Fruit fly (Drosophila melanogaster) Kc167 (cell line): ENCODE measurements around the gene CG44475.

Experiments
- Myc ChIP-seq: fragments of >200 bp; optimal IDR thresholded peaks from 2 replicates; lab custom pipeline; 2017; ENCODE audit warnings: missing external identifiers
- Sin3A ChIP-seq: fragments of >200 bp; optimal IDR thresholded peaks from 2 replicates; lab custom pipeline; 2018; ENCODE audit warnings: missing external identifiers
- h ChIP-seq: fragments of >200 bp; optimal IDR thresholded peaks from 3 replicates; lab custom pipeline; 2018; ENCODE audit warnings: missing external identifiers
- insv ChIP-seq: fragments of >200 bp; optimal IDR thresholded peaks from 3 replicates; lab custom pipeline; 2018; ENCODE audit warnings: missing external identifiers
- psq ChIP-seq: fragments of >200 bp; optimal IDR thresholded peaks from 2 replicates; lab custom pipeline; 2017; ENCODE audit warnings: missing external identifiers
- ttk ChIP-seq: sonication (Bioruptor generic); optimal IDR thresholded peaks from 2 replicates; lab custom pipeline; 2017; ENCODE audit warnings: missing external identifiers

DNA sequence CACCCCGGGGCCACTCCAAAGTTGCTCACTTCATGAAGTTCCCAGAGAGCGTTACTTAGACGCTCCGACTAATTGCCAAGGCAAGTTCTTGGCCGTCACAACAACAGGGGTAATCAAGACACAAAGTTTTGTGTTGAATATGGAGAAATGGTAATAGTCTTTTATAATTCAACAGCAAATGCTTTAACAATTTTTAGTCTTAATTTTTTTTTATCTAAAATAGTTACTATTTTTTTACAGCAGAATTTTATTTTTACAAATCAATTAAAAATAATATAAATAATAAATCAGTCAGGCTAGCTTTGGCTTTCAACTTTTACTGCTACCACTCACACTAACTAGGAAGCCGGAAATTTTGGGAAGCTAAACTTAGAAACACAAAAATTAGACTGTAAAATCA is 30.7 kb downstream of the CG44475 start, which contains the start of gene CG13243:
- TF ChIP-seq h (lab: Kevin White, UChicago) (no peak), ttk (lab: Kevin White, UChicago) (no peak), Sin3A (no peak), insv (lab: Kevin White, UChicago) (no peak), psq (lab: Kevin White, UChicago) (no peak), Myc (lab: Kevin White, UChicago) (no peak)
